Worm (Caenorhabditis elegans): Measurements from ENCODE around the gene Y19D10B.8.

- no peak for TF ChIP-seq lin-35 (GFP tag; optimal IDR thresholded peaks at IDR 0.05)
- TF ChIP-seq ceh-79 (tag; optimal IDR thresholded peaks at IDR 0.05) = no peak
- TF ChIP-seq F57C9.4 (tag; optimal IDR thresholded peaks at IDR 0.05) = no peak
- no peak for TF ChIP-seq unc-130 (GFP tag; optimal IDR thresholded peaks at IDR 0.05)
- no peak for TF ChIP-seq sdz-38 (tag; optimal IDR thresholded peaks at IDR 0.05)
- no peak for TF ChIP-seq nhr-179 (tag; optimal IDR thresholded peaks at IDR 0.05)
- no peak for TF ChIP-seq let-607 (tag; optimal IDR thresholded peaks at IDR 0.05)
- no peak for TF ChIP-seq somi-1 (GFP tag; optimal IDR thresholded peaks at IDR 0.05)
- TF ChIP-seq lin-54 (GFP tag; optimal IDR thresholded peaks at IDR 0.05) = no peak
Measured at ce11 chrV:2294577-2294976, 6.2 kb downstream of the Y19D10B.8 start, which contains the start of gene nhr-226.
